Fruit fly (Drosophila melanogaster): ENCODE measurements around the gene CG44290.
A peak's percentile ranks its signal among the peaks of the same experiment; 100 is the strongest.

CG44290 gene

dm6 chr3R:27440628-27441027 lies at the start of gene CG44290 (continued):
- TF ChIP-seq B-H1 (GFP tag; IDR thresholded peaks at IDR 0.05) (no peak), CG9817 (tag; optimal IDR thresholded peaks at IDR 0.05) (no peak), HLHmδ (GFP tag; optimal IDR thresholded peaks at IDR 0.05) (no peak), CG12236 (GFP tag; optimal IDR thresholded peaks at IDR 0.05) (no peak), CG16815 (GFP tag; optimal IDR thresholded peaks at IDR 0.05) (peak; percentile 29), az2 (GFP tag; optimal IDR thresholded peaks at IDR 0.05) (peak; percentile 20), CG15269 (tag; optimal IDR thresholded peaks at IDR 0.05) (no peak), CG3281 (GFP tag; optimal IDR thresholded peaks at IDR 0.05) (no peak), CG4820 (GFP tag; optimal IDR thresholded peaks at IDR 0.05) (peak; percentile 36), CG15073 (GFP tag; optimal IDR thresholded peaks at IDR 0.05) (no peak), Atf3 (GFP tag; optimal IDR thresholded peaks at IDR 0.05) (no peak), slou (GFP tag; optimal IDR thresholded peaks at IDR 0.05) (no peak), D (optimal IDR thresholded peaks at IDR 0.05) (no peak), D (GFP tag; optimal IDR thresholded peaks at IDR 0.05) (peak; percentile 66), pb (GFP tag; optimal IDR thresholded peaks at IDR 0.05) (peak; percentile 4), CG18262 (tag; optimal IDR thresholded peaks at IDR 0.05) (peak; percentile 79), CG16813 (GFP tag; IDR thresholded peaks at IDR 0.05; ENCODE audit: partially characterized antibody) (no peak), Oli (tag; optimal IDR thresholded peaks at IDR 0.05) (peak; percentile 16), tgo (GFP tag; IDR thresholded peaks at IDR 0.05) (no peak; the same call in 2 of the 3 replicates), gcm (GFP tag; optimal IDR thresholded peaks at IDR 0.05) (peak; percentile 47), CG13424 (tag; optimal IDR thresholded peaks at IDR 0.05) (peak; percentile 39), hth (optimal IDR thresholded peaks at IDR 0.05) (no peak), CG4854 (GFP tag; optimal IDR thresholded peaks at IDR 0.05) (no peak), CG8478 (optimal IDR thresholded peaks at IDR 0.05) (no peak), aop (GFP tag; IDR thresholded peaks at IDR 0.05) (no peak), CG18619 (GFP tag; optimal IDR thresholded peaks at IDR 0.05) (no peak), fd3F (GFP tag; optimal IDR thresholded peaks at IDR 0.05) (no peak), CkIIα-i1 (GFP tag; IDR thresholded peaks at IDR 0.05) (no peak), bcd (GFP tag; optimal IDR thresholded peaks at IDR 0.05) (peak; percentile 21), Neu2 (GFP tag; optimal IDR thresholded peaks at IDR 0.05; ENCODE audit: borderline replicate concordance) (no peak), CG2199 (GFP tag; IDR thresholded peaks at IDR 0.05) (no peak), Ets97D (GFP tag; optimal IDR thresholded peaks at IDR 0.05) (no peak), CG17385 (GFP tag; optimal IDR thresholded peaks at IDR 0.05) (peak; percentile 23), insv (GFP tag; optimal IDR thresholded peaks at IDR 0.05) (no peak), NFAT (GFP tag; IDR thresholded peaks at IDR 0.05) (no peak), Rx (GFP tag; IDR thresholded peaks at IDR 0.05) (no peak), Abd-B (GFP tag; optimal IDR thresholded peaks at IDR 0.05) (no peak), hkb (optimal IDR thresholded peaks at IDR 0.05) (no peak), hkb (GFP tag; IDR thresholded peaks at IDR 0.05) (0 out of 2 replicates have a peak, but pooled peaks have one; percentile 36), tap (tag; optimal IDR thresholded peaks at IDR 0.05) (peak; percentile 18), CG6765 (GFP tag; optimal IDR thresholded peaks at IDR 0.05) (no peak), crp (GFP tag; optimal IDR thresholded peaks at IDR 0.05) (no peak), sr (GFP tag; IDR thresholded peaks at IDR 0.05) (no peak), NfI (GFP tag; optimal IDR thresholded peaks at IDR 0.05) (no peak), dm (GFP tag; optimal IDR thresholded peaks at IDR 0.05) (no peak), Fer3 (tag; optimal IDR thresholded peaks at IDR 0.05) (peak; percentile 1), CG11696 (GFP tag; IDR thresholded peaks at IDR 0.05) (no peak), CG12071 (GFP tag; optimal IDR thresholded peaks at IDR 0.05) (no peak), nerfin-1 (tag; optimal IDR thresholded peaks at IDR 0.05) (peak; percentile 59), ATbp (GFP tag; optimal IDR thresholded peaks at IDR 0.05) (peak; percentile 18), CG6689 (GFP tag; IDR thresholded peaks at IDR 0.05) (peak; percentile 58), mld (GFP tag; IDR thresholded peaks at IDR 0.05; ENCODE audit: partially characterized antibody) (no peak), her (GFP tag; optimal IDR thresholded peaks at IDR 0.05) (no peak)
